Fruit fly (Drosophila melanogaster) whole organism, embryonic: ENCODE results near the gene CG31743.

Source experiments
- CG10267 ChIP-seq: fragments of 200-800 bp; sonication (Bioruptor generic); optimal IDR thresholded peaks from 2 replicates; lab custom pipeline; 2018; ENCODE audit warnings: missing biosample characterization, mild to moderate bottlenecking, missing genetic modification characterization, moderate library complexity
- CG10462 ChIP-seq: fragments of 200-800 bp; sonication (Bioruptor generic); optimal IDR thresholded peaks from 2 replicates; lab custom pipeline; 2016; ENCODE audit warnings: missing biosample characterization, missing genetic modification characterization
- CG10654 ChIP-seq: fragments of 200-800 bp; sonication (Bioruptor generic); optimal IDR thresholded peaks from 2 replicates; lab custom pipeline; 2016; ENCODE audit warnings: missing biosample characterization, missing genetic modification characterization
- CG11247 ChIP-seq: fragments of 200-800 bp; sonication (Bioruptor generic); IDR thresholded peaks from 2 replicates; pipeline ENCODE4 v1.3.6; 2022; ENCODE audit warnings: missing biosample characterization, missing genetic modification characterization
- CG14050 ChIP-seq: fragments of 200-800 bp; sonication (Bioruptor generic); IDR thresholded peaks from 3 replicates; pipeline ENCODE4 v1.3.6; 2022; ENCODE audit warnings: missing biosample characterization, missing genetic modification characterization
- CG14667 ChIP-seq: fragments of 200-800 bp; sonication (Bioruptor generic); IDR thresholded peaks from 2 replicates; pipeline ENCODE4 v1.3.6; 2022; ENCODE audit warnings: missing biosample characterization, missing genetic modification characterization
- CG15269 ChIP-seq: fragments of 200-800 bp; sonication (Bioruptor generic); optimal IDR thresholded peaks from 2 replicates; lab custom pipeline; 2018; ENCODE audit warnings: missing biosample characterization, mild to moderate bottlenecking, missing genetic modification characterization, moderate library complexity
- CG15479 ChIP-seq: fragments of 200-800 bp; sonication (Bioruptor generic); optimal IDR thresholded peaks from 3 replicates; lab custom pipeline; 2019; ENCODE audit warnings: missing biosample characterization, mild to moderate bottlenecking, missing genetic modification characterization, moderate library complexity
- CG17612 ChIP-seq: fragments of 200-800 bp; sonication (Bioruptor generic); IDR thresholded peaks from 2 replicates; pipeline ENCODE4 v1.3.6; 2022; ENCODE audit warnings: missing biosample characterization, missing genetic modification characterization
- CG17829 ChIP-seq: fragments of 200-800 bp; optimal IDR thresholded peaks from 2 replicates; lab custom pipeline; 2019; ENCODE audit warnings: missing biosample characterization, mild to moderate bottlenecking, missing genetic modification characterization, moderate library complexity
- CG1792 ChIP-seq: fragments of 200-800 bp; sonication (Bioruptor generic); optimal IDR thresholded peaks from 2 replicates; lab custom pipeline; 2016; ENCODE audit warnings: missing biosample characterization, missing genetic modification characterization
- CG2116 ChIP-seq: fragments of 200-800 bp; sonication (Bioruptor generic); optimal IDR thresholded peaks from 3 replicates; lab custom pipeline; 2018; ENCODE audit warnings: missing biosample characterization, mild to moderate bottlenecking, missing genetic modification characterization
- CG2202 ChIP-seq: fragments of 200-800 bp; sonication (Bioruptor generic); optimal IDR thresholded peaks from 2 replicates; lab custom pipeline; 2018; ENCODE audit warnings: missing biosample characterization, mild to moderate bottlenecking, missing genetic modification characterization
- CG3281 ChIP-seq: fragments of 200-800 bp; sonication (Bioruptor generic); optimal IDR thresholded peaks from 3 replicates; lab custom pipeline; 2017; ENCODE audit warnings: missing biosample characterization, mild to moderate bottlenecking, missing genetic modification characterization
- CG3407 ChIP-seq: fragments of 200-800 bp; sonication (Bioruptor generic); optimal IDR thresholded peaks from 2 replicates; lab custom pipeline; 2018; ENCODE audit warnings: missing biosample characterization, mild to moderate bottlenecking, missing genetic modification characterization
- CG34224 ChIP-seq: fragments of 200-800 bp; sonication (Bioruptor generic); IDR thresholded peaks from 3 replicates; pipeline ENCODE4 v1.3.6; 2022; ENCODE audit warnings: missing biosample characterization, missing genetic modification characterization; ENCODE audit not compliant: partially characterized antibody
- CG6272 ChIP-seq: fragments of 200-800 bp; sonication (Bioruptor generic); IDR thresholded peaks from 2 replicates; pipeline ENCODE4 v1.3.6; 2022; ENCODE audit warnings: missing biosample characterization, missing genetic modification characterization
- CG8089 ChIP-seq: fragments of 200-800 bp; sonication (Bioruptor generic); optimal IDR thresholded peaks from 3 replicates; lab custom pipeline; 2016; ENCODE audit warnings: missing biosample characterization, missing genetic modification characterization
- CG9817 ChIP-seq: fragments of 200-800 bp; sonication (Bioruptor generic); optimal IDR thresholded peaks from 2 replicates; lab custom pipeline; 2018; ENCODE audit warnings: missing biosample characterization, mild to moderate bottlenecking, missing genetic modification characterization, moderate library complexity
- Chrac-16 ChIP-seq: fragments of 200-800 bp; sonication (Bioruptor generic); optimal IDR thresholded peaks from 3 replicates; lab custom pipeline; 2016; ENCODE audit warnings: missing biosample characterization, missing genetic modification characterization
- CkIIα-i1 ChIP-seq: fragments of 200-800 bp; sonication (Bioruptor generic); IDR thresholded peaks from 2 replicates; pipeline ENCODE4 v1.3.6; 2022; ENCODE audit warnings: missing biosample characterization, missing genetic modification characterization
- Dbx ChIP-seq: fragments of 200-800 bp; sonication (Bioruptor generic); IDR thresholded peaks from 3 replicates; pipeline ENCODE4 v1.3.6; 2022; ENCODE audit warnings: missing biosample characterization, missing genetic modification characterization
- Eip74EF ChIP-seq, 2 experiments: fragments of 200-800 bp in 1 of 2; fragments of >200 bp in 1 of 2; sonication (Bioruptor generic) in 1 of 2; optimal IDR thresholded peaks; 2 replicates each; lab custom pipeline; 2017 to 2019; ENCODE audit warnings: missing biosample characterization in 2 of 2, missing genetic modification characterization in 2 of 2, mild to moderate bottlenecking in 1 of 2, moderate library complexity in 1 of 2
- Ets65A ChIP-seq: fragments of 200-800 bp; sonication (Bioruptor generic); peaks from one replicate; lab custom pipeline; 2016; ENCODE audit warnings: missing biosample characterization, missing genetic modification characterization
- HHEX ChIP-seq: fragments of 200-800 bp; sonication (Bioruptor generic); optimal IDR thresholded peaks from 3 replicates; lab custom pipeline; 2017; ENCODE audit warnings: missing biosample characterization, mild to moderate bottlenecking, missing genetic modification characterization, missing genetic modification reagents
- HLH3B ChIP-seq: fragments of 200-800 bp; sonication (Bioruptor generic); IDR thresholded peaks from 2 replicates; pipeline ENCODE4 v1.3.6; 2022; ENCODE audit warnings: missing biosample characterization, missing genetic modification characterization
- Hand ChIP-seq: fragments of 200-800 bp; sonication (Bioruptor generic); optimal IDR thresholded peaks from 2 replicates; lab custom pipeline; 2017; ENCODE audit warnings: mild to moderate bottlenecking, missing biosample characterization, missing genetic modification reagents, missing genetic modification characterization
- HmgZ ChIP-seq: fragments of 200-800 bp; sonication (Bioruptor generic); optimal IDR thresholded peaks from 2 replicates; lab custom pipeline; 2018; ENCODE audit warnings: missing biosample characterization, mild to moderate bottlenecking, missing genetic modification characterization
- Lpt ChIP-seq: fragments of >200 bp; optimal IDR thresholded peaks from 2 replicates; lab custom pipeline; 2018; ENCODE audit warnings: missing biosample characterization, missing genetic modification characterization
- Med ChIP-seq: fragments of 200-800 bp; sonication (Bioruptor generic); peaks from one replicate; lab custom pipeline; 2016; ENCODE audit warnings: missing biosample characterization, missing genetic modification characterization, mild to moderate bottlenecking, inconsistent platforms, moderate library complexity
- NC2β ChIP-seq: fragments of 200-800 bp; sonication (Bioruptor generic); optimal IDR thresholded peaks from 2 replicates; lab custom pipeline; 2016; ENCODE audit warnings: missing biosample characterization, missing genetic modification characterization
- Sox100B ChIP-seq: fragments of 200-800 bp; sonication (Bioruptor generic); optimal IDR thresholded peaks from 3 replicates; lab custom pipeline; 2018; ENCODE audit warnings: missing biosample characterization, mild to moderate bottlenecking, missing genetic modification characterization
- Vsx1 ChIP-seq: fragments of 200-800 bp; sonication (Bioruptor generic); optimal IDR thresholded peaks from 2 replicates; lab custom pipeline; 2017; ENCODE audit warnings: missing biosample characterization, mild to moderate bottlenecking, missing genetic modification characterization, missing genetic modification reagents
- btn ChIP-seq: fragments of 200-800 bp; sonication (Bioruptor generic); optimal IDR thresholded peaks from 2 replicates; lab custom pipeline; 2016; ENCODE audit warnings: missing biosample characterization, missing genetic modification characterization
- chinmo ChIP-seq: fragments of 200-800 bp; sonication (Bioruptor generic); IDR thresholded peaks from 4 replicates; pipeline ENCODE4 v1.3.6; 2022; ENCODE audit warnings: missing biosample characterization, missing genetic modification characterization; ENCODE audit not compliant: partially characterized antibody
- ci ChIP-seq: fragments of 200-800 bp; sonication (Bioruptor generic); IDR thresholded peaks from 3 replicates; pipeline ENCODE4 v1.3.6; 2022; ENCODE audit warnings: missing biosample characterization, missing genetic modification characterization
- dmrt99B ChIP-seq: fragments of 200-800 bp; sonication (Bioruptor generic); optimal IDR thresholded peaks from 2 replicates; lab custom pipeline; 2018; ENCODE audit warnings: missing biosample characterization, mild to moderate bottlenecking, missing genetic modification characterization, moderate library complexity
- fu2 ChIP-seq: fragments of 200-800 bp; sonication (Bioruptor generic); optimal IDR thresholded peaks from 2 replicates; lab custom pipeline; 2016; ENCODE audit warnings: missing biosample characterization, missing genetic modification characterization
- ind ChIP-seq: fragments of 200-800 bp; sonication (Bioruptor generic); optimal IDR thresholded peaks from 3 replicates; lab custom pipeline; 2016; ENCODE audit warnings: missing biosample characterization, missing genetic modification characterization
- jing ChIP-seq: fragments of 200-800 bp; sonication (Bioruptor generic); optimal IDR thresholded peaks from 2 replicates; lab custom pipeline; 2018; ENCODE audit warnings: missing biosample characterization, mild to moderate bottlenecking, missing genetic modification characterization
- maf-S ChIP-seq: fragments of 200-800 bp; sonication (Bioruptor generic); optimal IDR thresholded peaks from 2 replicates; lab custom pipeline; 2016; ENCODE audit warnings: missing biosample characterization, missing genetic modification characterization
- nau ChIP-seq: fragments of 200-800 bp; sonication (Bioruptor generic); optimal IDR thresholded peaks from 3 replicates; lab custom pipeline; 2017; ENCODE audit warnings: missing biosample characterization, mild to moderate bottlenecking, missing genetic modification characterization, missing genetic modification reagents
- pfk ChIP-seq: fragments of 200-800 bp; sonication (Bioruptor generic); optimal IDR thresholded peaks from 2 replicates; lab custom pipeline; 2018; ENCODE audit warnings: missing biosample characterization, mild to moderate bottlenecking, missing genetic modification characterization, moderate library complexity
- pnt ChIP-seq: fragments of 200-800 bp; sonication (Bioruptor generic); optimal IDR thresholded peaks from 3 replicates; lab custom pipeline; 2016; ENCODE audit warnings: missing biosample characterization, missing genetic modification characterization
- pros ChIP-seq: fragments of 200-800 bp; sonication (Bioruptor generic); optimal IDR thresholded peaks from 3 replicates; lab custom pipeline; 2019; ENCODE audit warnings: missing biosample characterization, mild to moderate bottlenecking, missing genetic modification characterization, moderate library complexity
- ranshi ChIP-seq: fragments of 200-800 bp; sonication (Bioruptor generic); IDR thresholded peaks from 2 replicates; pipeline ENCODE4 v1.3.6; 2022; ENCODE audit warnings: missing biosample characterization, missing genetic modification characterization
- sens ChIP-seq: fragments of 200-800 bp; sonication (Bioruptor generic); peaks from one replicate; lab custom pipeline; 2016; ENCODE audit warnings: missing biosample characterization, missing genetic modification characterization
- sisA ChIP-seq: fragments of 200-800 bp; sonication (Bioruptor generic); IDR thresholded peaks from 2 replicates; pipeline ENCODE4 v1.3.6; 2022; ENCODE audit warnings: missing biosample characterization, missing genetic modification characterization
- tll ChIP-seq, 2 experiments: fragments of 200-800 bp in 1 of 2; fragments of >200 bp in 1 of 2; sonication (Bioruptor generic) in 1 of 2; optimal IDR thresholded peaks; 2 replicates each; lab custom pipeline; 2017 to 2019; ENCODE audit warnings: missing biosample characterization in 2 of 2, missing genetic modification characterization in 2 of 2, mild to moderate bottlenecking in 1 of 2, moderate library complexity in 1 of 2
- usp ChIP-seq: fragments of >200 bp; optimal IDR thresholded peaks from 2 replicates; lab custom pipeline; 2017; ENCODE audit warnings: missing biosample characterization, missing genetic modification characterization
- wdn ChIP-seq: fragments of 200-800 bp; sonication (Bioruptor generic); IDR thresholded peaks from 2 replicates; pipeline ENCODE4 v1.3.6; 2022; ENCODE audit warnings: missing biosample characterization, missing genetic modification characterization
- wek ChIP-seq: fragments of 200-800 bp; sonication (Bioruptor generic); optimal IDR thresholded peaks from 3 replicates; lab custom pipeline; 2018; ENCODE audit warnings: missing biosample characterization, mild to moderate bottlenecking, missing genetic modification characterization, moderate library complexity

CG31743 gene

dm6 chr2L:16845179-16845578 lies 34.1 kb upstream of the CG31743 start (continued):
- TF ChIP-seq wdn (GFP tag; lab: Robert Waterston, UW), result no peak
- TF ChIP-seq CG14667 (GFP tag; lab: Robert Waterston, UW), result no peak
- no peak for TF ChIP-seq jing (GFP tag; lab: Kevin White, UChicago)
- peak in 1 of 2 experiments; percentile 54 for TF ChIP-seq tll (GFP tag; optimal IDR thresholded peaks at IDR 0.05; lab: Kevin White, UChicago)
- no peak for TF ChIP-seq CG3407 (GFP tag; lab: Kevin White, UChicago)
- TF ChIP-seq Med (GFP tag; lab: Kevin White, UChicago), result peak; percentile 49
- TF ChIP-seq ci (GFP tag; lab: Robert Waterston, UW), result 0 out of 3 replicates have a peak, but pooled peaks have one; percentile 27
- TF ChIP-seq Vsx1 (GFP tag; lab: Kevin White, UChicago), result no peak
- no peak for TF ChIP-seq CG3281 (GFP tag; lab: Kevin White, UChicago)
- no peak for TF ChIP-seq chinmo
- TF ChIP-seq CG10654, result no peak
- TF ChIP-seq CG11247 (GFP tag; lab: Robert Waterston, UW), result no peak
- TF ChIP-seq Lpt (GFP tag; lab: Kevin White, UChicago), result no peak
- TF ChIP-seq HmgZ, result no peak
- TF ChIP-seq NC2β, result no peak
- TF ChIP-seq CG9817, result no peak
- TF ChIP-seq CG6272 (GFP tag; lab: Robert Waterston, UW), result no peak
- TF ChIP-seq CG10462, result no peak
- TF ChIP-seq CG8089 (GFP tag; lab: Kevin White, UChicago), result no peak
- no peak for TF ChIP-seq pnt (GFP tag; lab: Kevin White, UChicago)
- TF ChIP-seq nau, result no peak
- TF ChIP-seq CG15269 (tag; lab: Kevin White, UChicago), result no peak
- no peak for TF ChIP-seq ind (GFP tag; lab: Kevin White, UChicago)
- TF ChIP-seq CG10267 (tag; lab: Kevin White, UChicago), result no peak
- TF ChIP-seq CG2116 (GFP tag; lab: Kevin White, UChicago), result no peak
- no peak for TF ChIP-seq Sox100B (GFP tag; lab: Kevin White, UChicago)
- TF ChIP-seq pros, result no peak
- TF ChIP-seq Chrac-16, result no peak
- no peak for TF ChIP-seq Eip74EF (GFP tag; optimal IDR thresholded peaks at IDR 0.05; lab: Kevin White, UChicago)
- no peak for TF ChIP-seq CG34224 (GFP tag; lab: Robert Waterston, UW)
- TF ChIP-seq Ets65A (GFP tag; lab: Kevin White, UChicago), result peak; percentile 70
- TF ChIP-seq HHEX, result peak; percentile 2
- peak; percentile 31 for TF ChIP-seq CG15479 (GFP tag; lab: Kevin White, UChicago)
- TF ChIP-seq CG1792, result no peak
- no peak for TF ChIP-seq CG14050 (GFP tag; lab: Robert Waterston, UW)
- no peak for TF ChIP-seq wek (GFP tag; lab: Kevin White, UChicago)
- TF ChIP-seq CkIIα-i1 (GFP tag; lab: Robert Waterston, UW), result no peak
- TF ChIP-seq fu2, result no peak
- no peak for TF ChIP-seq Dbx (GFP tag; lab: Robert Waterston, UW)
- TF ChIP-seq usp (GFP tag; lab: Kevin White, UChicago), result no peak
- TF ChIP-seq CG2202 (tag; lab: Kevin White, UChicago), result no peak
- TF ChIP-seq HLH3B (GFP tag; lab: Robert Waterston, UW), result no peak
- TF ChIP-seq CG17612, result no peak
- TF ChIP-seq ranshi (GFP tag; lab: Robert Waterston, UW), result no peak
- TF ChIP-seq maf-S, result no peak
- no peak for TF ChIP-seq Hand (GFP tag; lab: Kevin White, UChicago)
- no peak for TF ChIP-seq dmrt99B (tag; lab: Kevin White, UChicago)
- no peak for TF ChIP-seq pfk (GFP tag; lab: Kevin White, UChicago)
- TF ChIP-seq btn (GFP tag; lab: Kevin White, UChicago), result no peak
- TF ChIP-seq sisA, result no peak
- TF ChIP-seq CG17829 (tag; lab: Kevin White, UChicago), result no peak
- peak; percentile 59 for TF ChIP-seq sens (GFP tag; lab: Kevin White, UChicago)
